Worm (Caenorhabditis elegans) whole organism, L4/young adult: ENCODE data around the gene gly-14.

Experiments used
- W03F9.2 ChIP-seq: fragments of 150-350 bp; optimal IDR thresholded peaks from 2 replicates; lab custom pipeline; 2014; ENCODE audit warnings: missing biosample characterization, missing genetic modification characterization
- dao-5 ChIP-seq: sonication (generic microtip); optimal IDR thresholded peaks from 2 replicates; lab custom pipeline; 2016; ENCODE audit warnings: missing genotype, missing genetic modification characterization, moderate library complexity, missing compliant biosample characterization
- him-1 ChIP-seq: sonication (generic microtip); optimal IDR thresholded peaks from 2 replicates; lab custom pipeline; 2016; ENCODE audit warnings: missing genotype, missing genetic modification reagents, missing genetic modification characterization, missing compliant biosample characterization

DNA sequence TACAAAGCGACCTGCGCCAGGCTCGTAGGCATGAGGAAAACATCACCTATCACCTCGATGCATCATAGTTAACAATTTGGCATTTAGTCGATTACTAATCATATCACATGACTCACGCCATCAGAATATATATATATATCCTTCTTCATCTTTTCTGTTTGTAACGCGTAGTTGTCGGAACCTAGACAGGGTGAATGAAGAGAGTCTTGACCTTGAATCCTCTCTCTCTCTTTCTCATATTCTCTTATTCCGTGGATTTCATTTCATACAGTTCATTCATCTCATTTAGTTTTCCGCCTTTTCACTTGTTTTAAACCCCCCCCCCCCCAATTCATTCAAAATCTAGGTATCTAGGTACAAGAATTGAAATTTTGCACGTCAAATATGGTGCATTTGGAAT lies 12.8 kb downstream of the gly-14 start:
- no peak for TF ChIP-seq W03F9.2
- TF ChIP-seq him-1: no peak
- no peak for TF ChIP-seq dao-5 (tag; lab: Kevin White, UChicago)
